Worm (Caenorhabditis elegans) whole organism, late embryonic: ENCODE data around the gene ile-2.

ENCODE experiments used
- C08G9.2 ChIP-seq: sonication (generic microtip); optimal IDR thresholded peaks from 2 replicates; lab custom pipeline; 2016; ENCODE audit warnings: mild to moderate bottlenecking, missing genetic modification characterization, moderate library complexity, missing compliant biosample characterization
- C38D4.7 ChIP-seq: fragments of 200-800 bp; sonication (Bioruptor generic); optimal IDR thresholded peaks from 2 replicates; lab custom pipeline; 2018; ENCODE audit warnings: mild to moderate bottlenecking, missing genetic modification characterization, moderate library complexity, missing compliant biosample characterization
- F13H6.1 ChIP-seq: sonication (generic microtip); optimal IDR thresholded peaks from 2 replicates; lab custom pipeline; 2016; ENCODE audit warnings: missing genetic modification characterization, missing compliant biosample characterization
- K02D7.2 ChIP-seq: sonication (generic microtip); optimal IDR thresholded peaks from 2 replicates; lab custom pipeline; 2017; ENCODE audit warnings: mild to moderate bottlenecking, missing genetic modification characterization, missing compliant biosample characterization
- K09A11.1 ChIP-seq: sonication (generic microtip); optimal IDR thresholded peaks from 2 replicates; lab custom pipeline; 2017; ENCODE audit warnings: antibody characterized with exemption, mild to moderate bottlenecking, missing genetic modification characterization, missing compliant biosample characterization; ENCODE audit not compliant: insufficient read depth
- T23F11.4 ChIP-seq: fragments of 200-800 bp; sonication (Bioruptor generic); optimal IDR thresholded peaks from 2 replicates; lab custom pipeline; 2018; ENCODE audit warnings: mild to moderate bottlenecking, missing genetic modification characterization, missing compliant biosample characterization
- ceh-18 ChIP-seq: sonication (generic microtip); optimal IDR thresholded peaks from 2 replicates; lab custom pipeline; 2016; ENCODE audit warnings: missing genetic modification characterization, missing compliant biosample characterization
- ceh-19 ChIP-seq: fragments of 200-800 bp; sonication (Bioruptor generic); optimal IDR thresholded peaks from 2 replicates; lab custom pipeline; 2018; ENCODE audit warnings: mild to moderate bottlenecking, missing genetic modification characterization, missing compliant biosample characterization
- ceh-2 ChIP-seq: sonication (generic microtip); optimal IDR thresholded peaks from 2 replicates; lab custom pipeline; 2016; ENCODE audit warnings: missing genotype, missing genetic modification characterization, missing compliant biosample characterization
- ceh-24 ChIP-seq: sonication (generic microtip); optimal IDR thresholded peaks from 2 replicates; lab custom pipeline; 2016; ENCODE audit warnings: mild to moderate bottlenecking, missing genetic modification characterization, missing compliant biosample characterization
- ceh-30 ChIP-seq: fragments of 150-350 bp; optimal IDR thresholded peaks from 2 replicates; lab custom pipeline; 2014; ENCODE audit warnings: missing biosample characterization, missing genetic modification characterization
- ceh-31 ChIP-seq: sonication (generic microtip); optimal IDR thresholded peaks from 2 replicates; lab custom pipeline; 2016; ENCODE audit warnings: missing genetic modification characterization, missing compliant biosample characterization
- ceh-34 ChIP-seq: sonication (generic microtip); optimal IDR thresholded peaks from 2 replicates; lab custom pipeline; 2016; ENCODE audit warnings: mild to moderate bottlenecking, missing genetic modification characterization, missing compliant biosample characterization
- ceh-45 ChIP-seq: fragments of 200-800 bp; sonication (Bioruptor generic); IDR thresholded peaks from 2 replicates; pipeline ENCODE4 v1.3.6; 2022; ENCODE audit warnings: missing genetic modification reagents, missing genetic modification characterization, missing compliant biosample characterization
- ceh-48 ChIP-seq: sonication (generic microtip); optimal IDR thresholded peaks from 2 replicates; lab custom pipeline; 2016; ENCODE audit warnings: missing genetic modification characterization, inconsistent platforms, missing compliant biosample characterization
- ceh-6 ChIP-seq: fragments of 200-800 bp; sonication (Bioruptor generic); optimal IDR thresholded peaks from 2 replicates; lab custom pipeline; 2018; ENCODE audit warnings: mild to moderate bottlenecking, missing genetic modification characterization, missing compliant biosample characterization
- ceh-9 ChIP-seq: sonication (generic microtip); optimal IDR thresholded peaks from 2 replicates; lab custom pipeline; 2016; ENCODE audit warnings: mild to moderate bottlenecking, missing genetic modification characterization, inconsistent platforms, missing compliant biosample characterization
- dve-1 ChIP-seq: sonication (generic microtip); optimal IDR thresholded peaks from 2 replicates; lab custom pipeline; 2017; ENCODE audit warnings: antibody characterized with exemption, mild to moderate bottlenecking, missing genetic modification characterization, missing compliant biosample characterization
- ets-4 ChIP-seq: sonication (generic microtip); optimal IDR thresholded peaks from 2 replicates; lab custom pipeline; 2016; ENCODE audit warnings: missing genetic modification characterization, missing compliant biosample characterization
- eyg-1 ChIP-seq: sonication (generic microtip); optimal IDR thresholded peaks from 2 replicates; lab custom pipeline; 2016; ENCODE audit warnings: missing genotype, missing genetic modification characterization, missing compliant biosample characterization
- fax-1 ChIP-seq: sonication (generic microtip); optimal IDR thresholded peaks from 2 replicates; lab custom pipeline; 2016; ENCODE audit warnings: missing genotype, missing genetic modification characterization, missing compliant biosample characterization
- fkh-6 ChIP-seq: sonication (generic microtip); optimal IDR thresholded peaks from 2 replicates; lab custom pipeline; 2016; ENCODE audit warnings: missing genetic modification characterization, missing compliant biosample characterization
- gmeb-2 ChIP-seq: sonication (generic microtip); optimal IDR thresholded peaks from 2 replicates; lab custom pipeline; 2016; ENCODE audit warnings: missing genetic modification characterization, inconsistent platforms, missing compliant biosample characterization
- hlh-13 ChIP-seq: fragments of 200-800 bp; sonication (Bioruptor generic); optimal IDR thresholded peaks from 2 replicates; lab custom pipeline; 2018; ENCODE audit warnings: mild to moderate bottlenecking, missing genetic modification characterization, missing compliant biosample characterization
- hlh-15 ChIP-seq: sonication (generic microtip); optimal IDR thresholded peaks from 2 replicates; lab custom pipeline; 2016; ENCODE audit warnings: missing genetic modification characterization, missing compliant biosample characterization
- hlh-6 ChIP-seq: sonication (generic microtip); optimal IDR thresholded peaks from 2 replicates; lab custom pipeline; 2016; ENCODE audit warnings: missing genotype, missing genetic modification characterization, missing compliant biosample characterization
- madf-2 ChIP-seq: sonication (generic microtip); optimal IDR thresholded peaks from 2 replicates; lab custom pipeline; 2017; ENCODE audit warnings: missing genetic modification characterization, missing compliant biosample characterization
- nfya-1 ChIP-seq: sonication (generic microtip); optimal IDR thresholded peaks from 2 replicates; lab custom pipeline; 2017; ENCODE audit warnings: missing genetic modification characterization, mild to moderate bottlenecking, missing compliant biosample characterization, antibody characterized with exemption, moderate library complexity
- nhr-11 ChIP-seq: fragments of 150-350 bp; optimal IDR thresholded peaks from 2 replicates; lab custom pipeline; 2014; ENCODE audit warnings: missing biosample characterization, missing genetic modification characterization
- nhr-232 ChIP-seq: sonication (generic microtip); optimal IDR thresholded peaks from 2 replicates; lab custom pipeline; 2016; ENCODE audit warnings: missing genetic modification characterization, missing compliant biosample characterization
- npax-4 ChIP-seq: sonication (generic microtip); optimal IDR thresholded peaks from 2 replicates; lab custom pipeline; 2016; ENCODE audit warnings: missing genetic modification characterization, missing compliant biosample characterization
- odd-2 ChIP-seq: sonication (generic microtip); optimal IDR thresholded peaks from 2 replicates; lab custom pipeline; 2017; ENCODE audit warnings: antibody characterized with exemption, mild to moderate bottlenecking, missing genetic modification characterization, missing compliant biosample characterization
- pat-9 ChIP-seq: fragments of 200-800 bp; sonication (Bioruptor generic); optimal IDR thresholded peaks from 2 replicates; lab custom pipeline; 2018; ENCODE audit warnings: mild to moderate bottlenecking, missing genetic modification characterization, moderate library complexity, missing compliant biosample characterization
- pha-2 ChIP-seq: sonication (generic microtip); optimal IDR thresholded peaks from 2 replicates; lab custom pipeline; 2017; ENCODE audit warnings: mild to moderate bottlenecking, missing genetic modification characterization, missing compliant biosample characterization
- pha-4 ChIP-seq: fragments of 150-350 bp; optimal IDR thresholded peaks from 2 replicates; lab custom pipeline; 2018; ENCODE audit warnings: missing biosample characterization, missing genetic modification reagents, missing genetic modification characterization
- pqm-1 ChIP-seq: sonication (generic microtip); optimal IDR thresholded peaks from 2 replicates; lab custom pipeline; 2016; ENCODE audit warnings: missing genetic modification characterization, missing compliant biosample characterization
- ref-2 ChIP-seq: sonication (generic microtip); optimal IDR thresholded peaks from 2 replicates; lab custom pipeline; 2016; ENCODE audit warnings: missing genetic modification characterization, missing compliant biosample characterization
- rnt-1 ChIP-seq: sonication (generic microtip); optimal IDR thresholded peaks from 2 replicates; lab custom pipeline; 2016; ENCODE audit warnings: missing genetic modification characterization, missing compliant biosample characterization
- sdc-2 ChIP-seq: sonication (generic microtip); optimal IDR thresholded peaks from 2 replicates; lab custom pipeline; 2016; ENCODE audit warnings: missing genotype, missing genetic modification characterization, missing compliant biosample characterization
- sox-2 ChIP-seq: fragments of 200-800 bp; sonication (Bioruptor generic); IDR thresholded peaks from 2 replicates; pipeline ENCODE4 v1.3.6; 2022; ENCODE audit warnings: missing genetic modification reagents, missing genetic modification characterization, missing compliant biosample characterization
- sox-4 ChIP-seq: sonication (generic microtip); optimal IDR thresholded peaks from 2 replicates; lab custom pipeline; 2017; ENCODE audit warnings: mild to moderate bottlenecking, missing genetic modification characterization, inconsistent platforms, missing compliant biosample characterization
- syd-9 ChIP-seq: sonication (generic microtip); optimal IDR thresholded peaks from 2 replicates; lab custom pipeline; 2016; ENCODE audit warnings: mild to moderate bottlenecking, missing genetic modification characterization, moderate library complexity, missing compliant biosample characterization
- tbx-2 ChIP-seq: sonication (generic microtip); optimal IDR thresholded peaks from 2 replicates; lab custom pipeline; 2016; ENCODE audit warnings: missing genetic modification characterization, missing compliant biosample characterization
- ttx-3 ChIP-seq: sonication (generic microtip); optimal IDR thresholded peaks from 2 replicates; lab custom pipeline; 2016; ENCODE audit warnings: missing genetic modification reagents, missing genetic modification characterization, missing compliant biosample characterization
- unc-3 ChIP-seq, 2 experiments: fragments of 200-800 bp in 1 of 2; sonication (Bioruptor generic) in 1 of 2; sonication (generic microtip) in 1 of 2; conservative IDR thresholded peaks in 1 of 2; optimal IDR thresholded peaks in 1 of 2; 2 replicates each; pipeline versions ENCODE4 v1.3.6 to Lab custom; 2016 to 2022; ENCODE audit warnings: missing compliant biosample characterization in 2 of 2, missing genetic modification characterization in 2 of 2, missing genetic modification reagents in 1 of 2
- unc-42 ChIP-seq: sonication (generic microtip); optimal IDR thresholded peaks from 2 replicates; lab custom pipeline; 2016; ENCODE audit warnings: missing genotype, missing genetic modification characterization, missing compliant biosample characterization
- unc-55 ChIP-seq: sonication (generic microtip); optimal IDR thresholded peaks from 2 replicates; lab custom pipeline; 2017; ENCODE audit warnings: missing biosample characterization, missing genetic modification reagents, missing genetic modification characterization
- zip-5 ChIP-seq: sonication (generic microtip); optimal IDR thresholded peaks from 2 replicates; lab custom pipeline; 2016; ENCODE audit warnings: missing genetic modification characterization, missing compliant biosample characterization
- ztf-16 ChIP-seq: sonication (generic microtip); optimal IDR thresholded peaks from 2 replicates; lab custom pipeline; 2017; ENCODE audit warnings: missing genetic modification characterization, missing compliant biosample characterization

ile-2 gene

DNA sequence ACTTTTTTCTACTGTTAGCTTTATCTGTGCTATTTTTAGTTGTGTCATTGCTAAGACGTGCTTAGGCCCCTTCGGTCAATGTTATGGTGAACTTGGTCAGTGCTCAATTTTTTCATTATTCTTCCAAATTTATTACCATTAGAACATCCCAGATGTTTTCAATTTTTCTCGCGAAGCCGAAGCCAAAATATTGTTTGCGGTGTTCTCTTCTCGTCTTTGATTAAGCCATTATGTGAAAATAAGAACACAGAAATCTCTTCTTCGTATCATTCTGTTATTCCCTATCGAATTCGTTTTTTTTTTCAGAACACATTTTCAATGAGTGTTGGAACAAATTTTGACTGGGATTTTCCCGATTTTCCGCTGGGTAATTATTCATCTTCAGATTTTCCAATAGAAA is 34.1 kb downstream of the ile-2 start, which contains the start of gene gtr-1:
Gene gtr-1, plus strand, starts transcription at position 301 of the 400 bp plus-strand sequence.
- TF ChIP-seq zip-5 (no peak), unc-55 (GFP tag; lab: Kevin White, UChicago) (no peak), pqm-1 (tag; lab: Kevin White, UChicago) (no peak), T23F11.4 (GFP tag; lab: Kevin White, UChicago) (no peak), ceh-2 (tag; lab: Kevin White, UChicago) (no peak), ztf-16 (tag; lab: Kevin White, UChicago) (no peak), hlh-15 (tag; lab: Kevin White, UChicago) (no peak)

- TF ChIP-seq pqm-1 (tag; lab: Kevin White, UChicago) (peak; percentile 79), dve-1 (tag; lab: Kevin White, UChicago) (peak; percentile 96), ets-4 (tag; lab: Kevin White, UChicago) (peak; percentile 66), nhr-232 (no peak), ceh-30 (tag; lab: Kevin White, UChicago) (peak; percentile 82), nfya-1 (tag; lab: Kevin White, UChicago) (peak; percentile 95), fkh-6 (tag; lab: Kevin White, UChicago) (peak; percentile 18), ceh-2 (tag; lab: Kevin White, UChicago) (peak; percentile 91), tbx-2 (peak; percentile 95), ceh-9 (tag; lab: Kevin White, UChicago) (no peak), gmeb-2 (peak; percentile 41), eyg-1 (tag; lab: Kevin White, UChicago) (peak; percentile 75), npax-4 (tag; lab: Kevin White, UChicago) (no peak), K09A11.1 (tag; lab: Kevin White, UChicago) (peak; percentile 84), K02D7.2 (tag; lab: Kevin White, UChicago) (peak; percentile 17), ttx-3 (tag; lab: Kevin White, UChicago) (peak; percentile 67), ceh-24 (no peak), F13H6.1 (tag; lab: Kevin White, UChicago) (peak; percentile 47), pha-4 (tag; lab: Kevin White, UChicago) (no peak), ceh-34 (tag; lab: Kevin White, UChicago) (peak; percentile 95), hlh-6 (tag; lab: Kevin White, UChicago) (no peak), sox-4 (peak; percentile 49), fax-1 (tag; lab: Kevin White, UChicago) (peak; percentile 36), madf-2 (tag; lab: Kevin White, UChicago) (peak; percentile 46), hlh-13 (GFP tag; lab: Kevin White, UChicago) (peak; percentile 37), T23F11.4 (GFP tag; lab: Kevin White, UChicago) (peak; percentile 19), sox-2 (peak; percentile 74), ref-2 (tag; lab: Kevin White, UChicago) (peak; percentile 96), syd-9 (tag; lab: Kevin White, UChicago) (peak; percentile 80), ceh-19 (peak; percentile 78), C08G9.2 (peak; percentile 57), sdc-2 (tag; lab: Kevin White, UChicago) (peak; percentile 100), unc-55 (GFP tag; lab: Kevin White, UChicago) (peak; percentile 55), hlh-15 (tag; lab: Kevin White, UChicago) (peak; percentile 47), unc-42 (tag; lab: Kevin White, UChicago) (peak; percentile 96), C38D4.7 (GFP tag; lab: Kevin White, UChicago) (no peak), ceh-31 (tag; lab: Kevin White, UChicago) (peak; percentile 96), pat-9 (tag; lab: Kevin White, UChicago) (peak; percentile 38), odd-2 (no peak), ceh-18 (tag; lab: Kevin White, UChicago) (peak; percentile 97), rnt-1 (tag; lab: Kevin White, UChicago) (peak; percentile 95), nhr-11 (no peak), unc-3 (GFP tag; conservative IDR thresholded peaks at IDR 0.05; lab: Robert Waterston, UW) (peak; percentile 66), unc-3 (tag; optimal IDR thresholded peaks at IDR 0.05; lab: Kevin White, UChicago) (peak; percentile 74), ztf-16 (tag; lab: Kevin White, UChicago) (peak; percentile 86), ceh-48 (tag; lab: Kevin White, UChicago) (peak; percentile 75), ceh-6 (GFP tag; lab: Kevin White, UChicago) (peak; percentile 40), pha-2 (peak; percentile 64), ceh-45 (GFP tag; lab: Robert Waterston, UW) (peak; percentile 74; the same call in 1 of the 2 replicates)
Observed at ce11 chrX:806515-806914, 38.1 kb downstream of the ile-2 start.
